Worm (Caenorhabditis elegans): ENCODE results near the gene Y39B6A.27.

Y39B6A.27 gene

ce11 chrV:19026163-19026562 is 5.4 kb upstream of the Y39B6A.27 start, which contains the start of gene Y39B6A.25:
Gene Y39B6A.25, plus strand, starts transcription at chrV:19026463.
- TF ChIP-seq lin-13 (tag; optimal IDR thresholded peaks at IDR 0.05) (no peak), sptf-1 (tag; optimal IDR thresholded peaks at IDR 0.05) (no peak), snpc-4 (tag; optimal IDR thresholded peaks at IDR 0.05) (no peak), unc-39 (tag; optimal IDR thresholded peaks at IDR 0.05) (no peak), ham-2 (GFP tag; optimal IDR thresholded peaks at IDR 0.05) (no peak), tbx-8 (GFP tag; optimal IDR thresholded peaks at IDR 0.05) (no peak), blmp-1 (tag; optimal IDR thresholded peaks at IDR 0.05) (no peak), ztf-11 (tag; optimal IDR thresholded peaks at IDR 0.05) (no peak), mls-2 (tag; optimal IDR thresholded peaks at IDR 0.05) (no peak)

- no peak for TF ChIP-seq ceh-43 (GFP tag; optimal IDR thresholded peaks at IDR 0.05)
- no peak for TF ChIP-seq snpc-4 (tag; optimal IDR thresholded peaks at IDR 0.05)
These were observed 4.2 kb upstream of the Y39B6A.27 start for ce11 chrV:19027338-19027737.

DNA sequence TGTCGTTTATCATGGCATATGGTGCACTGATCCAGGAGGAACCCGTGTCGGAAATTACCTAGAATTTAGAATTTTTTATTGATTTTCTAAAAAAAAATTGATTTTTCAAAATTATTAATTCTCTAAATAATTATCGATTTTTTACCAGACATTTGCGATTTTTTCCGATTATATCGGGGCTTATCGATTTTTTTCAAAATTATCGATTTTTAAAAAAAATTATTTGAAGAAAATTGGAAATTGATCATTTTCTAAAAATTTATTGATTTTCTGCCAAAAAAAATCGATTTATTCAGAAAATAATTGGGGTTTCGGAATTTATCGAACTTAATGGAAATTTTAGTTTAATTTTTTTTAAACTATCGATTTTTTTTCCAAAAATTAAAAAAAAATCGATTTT is 4.5 kb downstream of the Y39B6A.27 start:
- no peak for TF ChIP-seq tbx-8 (GFP tag; optimal IDR thresholded peaks at IDR 0.05)
- TF ChIP-seq elt-1 (tag; optimal IDR thresholded peaks at IDR 0.05; ENCODE audit: borderline replicate concordance, insufficient read depth) = no peak
- no peak for TF ChIP-seq lin-13 (tag; optimal IDR thresholded peaks at IDR 0.05)

ce11 chrV:19037222-19037621 is 5.7 kb downstream of the Y39B6A.27 start, which contains the start of gene asp-17:
Gene asp-17, minus strand, starts transcription at chrV:19037322.
- TF ChIP-seq sem-2 (GFP tag; optimal IDR thresholded peaks at IDR 0.05) = no peak
- TF ChIP-seq flh-1 (GFP tag; optimal IDR thresholded peaks at IDR 0.05) = no peak
- TF ChIP-seq ces-1 (GFP tag; optimal IDR thresholded peaks at IDR 0.05) = no peak
- TF ChIP-seq mls-2 (tag; optimal IDR thresholded peaks at IDR 0.05) = no peak
- TF ChIP-seq nhr-76 (tag; optimal IDR thresholded peaks at IDR 0.05) = no peak
- no peak for TF ChIP-seq zip-8 (tag; optimal IDR thresholded peaks at IDR 0.05)
- TF ChIP-seq ham-2 (GFP tag; optimal IDR thresholded peaks at IDR 0.05) = no peak
- no peak for TF ChIP-seq drap-1 (GFP tag; optimal IDR thresholded peaks at IDR 0.05)
- TF ChIP-seq tbx-8 (GFP tag; optimal IDR thresholded peaks at IDR 0.05) = no peak
- TF ChIP-seq bed-3 (GFP tag; optimal IDR thresholded peaks at IDR 0.05) = no peak
- no peak for TF ChIP-seq ceh-83 (GFP tag; optimal IDR thresholded peaks at IDR 0.05)
- no peak for TF ChIP-seq elt-3 (tag; optimal IDR thresholded peaks at IDR 0.05)
- no peak for TF ChIP-seq mab-5 (tag; optimal IDR thresholded peaks at IDR 0.05)
- TF ChIP-seq unc-120 (tag; optimal IDR thresholded peaks at IDR 0.05; ENCODE audit: poor library complexity, severe bottlenecking) = no peak
- no peak for TF ChIP-seq unc-39 (tag; optimal IDR thresholded peaks at IDR 0.05)
- no peak for TF ChIP-seq nhr-28 (tag; optimal IDR thresholded peaks at IDR 0.05)
- no peak for TF ChIP-seq elt-1 (tag; optimal IDR thresholded peaks at IDR 0.05; ENCODE audit: borderline replicate concordance, insufficient read depth)
- TF ChIP-seq nhr-12 (tag; optimal IDR thresholded peaks at IDR 0.05) = no peak
- TF ChIP-seq ztf-11 (tag; optimal IDR thresholded peaks at IDR 0.05) = no peak

DNA sequence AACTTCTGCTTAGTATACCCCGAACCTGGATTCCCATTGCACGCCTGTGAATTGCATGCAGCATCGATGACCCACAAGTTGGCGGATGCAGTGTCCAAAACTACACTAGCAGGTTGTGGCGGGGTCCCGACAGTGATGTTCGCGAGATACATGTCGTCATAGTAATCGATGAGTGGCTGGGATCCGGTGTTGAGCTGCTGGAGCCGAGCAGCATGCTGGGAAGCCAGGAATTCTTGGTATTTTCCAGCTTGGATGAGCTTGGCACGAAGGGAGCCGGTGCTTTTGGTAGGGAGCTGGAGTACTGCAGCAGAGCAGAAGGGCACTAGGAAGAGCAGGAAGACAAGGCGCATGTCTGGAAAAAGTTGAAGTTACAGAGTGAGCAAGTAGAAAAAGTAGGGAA is 10.7 kb downstream of the Y39B6A.27 start, which contains the start of gene asp-16:
Gene asp-16 (minus strand): TSS at position 350 of the 400 bp plus-strand sequence.
- TF ChIP-seq pha-4 (tag; optimal IDR thresholded peaks at IDR 0.05) = no peak
- TF ChIP-seq sptf-1 (tag; optimal IDR thresholded peaks at IDR 0.05) = no peak
- no peak for TF ChIP-seq nhr-76 (tag; optimal IDR thresholded peaks at IDR 0.05)
- no peak for TF ChIP-seq unc-39 (tag; optimal IDR thresholded peaks at IDR 0.05)
- no peak for TF ChIP-seq ceh-43 (GFP tag; optimal IDR thresholded peaks at IDR 0.05)
- no peak for TF ChIP-seq mep-1 (tag; optimal IDR thresholded peaks at IDR 0.05)
- TF ChIP-seq ceh-83 (GFP tag; optimal IDR thresholded peaks at IDR 0.05) = no peak
- no peak for TF ChIP-seq snpc-4 (tag; optimal IDR thresholded peaks at IDR 0.05)
- TF ChIP-seq nhr-2 (tag; optimal IDR thresholded peaks at IDR 0.05) = no peak
- TF ChIP-seq ces-1 (GFP tag; optimal IDR thresholded peaks at IDR 0.05) = no peak
- no peak for TF ChIP-seq mls-2 (tag; optimal IDR thresholded peaks at IDR 0.05)
- TF ChIP-seq ceh-39 (tag; optimal IDR thresholded peaks at IDR 0.05) = no peak
- TF ChIP-seq tbx-8 (GFP tag; optimal IDR thresholded peaks at IDR 0.05) = no peak
- TF ChIP-seq mab-5 (tag; optimal IDR thresholded peaks at IDR 0.05) = no peak
- TF ChIP-seq bed-3 (GFP tag; optimal IDR thresholded peaks at IDR 0.05) = no peak
- TF ChIP-seq lin-32 (GFP tag; optimal IDR thresholded peaks at IDR 0.05) = no peak

- TF ChIP-seq sptf-1 (tag; optimal IDR thresholded peaks at IDR 0.05) = no peak
- no peak for TF ChIP-seq unc-62 (GFP tag; optimal IDR thresholded peaks at IDR 0.05)
- no peak for TF ChIP-seq ces-1 (GFP tag; optimal IDR thresholded peaks at IDR 0.05)
These were observed 13.2 kb downstream of the Y39B6A.27 start, which contains the start of gene asp-15 for ce11 chrV:19044753-19045152. Gene asp-15, minus strand, starts transcription at chrV:19044853.
